Fruit fly (Drosophila melanogaster): ENCODE measurements around the gene CG2258.

Gene CG2258

dm6 chrX:8106281-8107050 is 4.6 kb upstream of the CG2258 start (continued):
- TF ChIP-seq Hr4 (GFP tag; optimal IDR thresholded peaks at IDR 0.05), result no peak
- no peak for TF ChIP-seq CG34406 (GFP tag; optimal IDR thresholded peaks at IDR 0.05)
- no peak for TF ChIP-seq CG1621 (tag; optimal IDR thresholded peaks at IDR 0.05)
- TF ChIP-seq CG8632 (GFP tag; optimal IDR thresholded peaks at IDR 0.05), result no peak

- TF ChIP-seq acj6 (GFP tag; optimal IDR thresholded peaks at IDR 0.05), result no peak
- TF ChIP-seq vri (GFP tag; optimal IDR thresholded peaks at IDR 0.05), result no peak
Measured at dm6 chrX:8100826-8101079, 1.1 kb downstream of the CG2258 start.

- TF ChIP-seq CG6276 (GFP tag; optimal IDR thresholded peaks at IDR 0.05), result peak; percentile 78
- TF ChIP-seq CG1621 (tag; optimal IDR thresholded peaks at IDR 0.05), result peak; percentile 70
- TF ChIP-seq CG10631 (GFP tag; optimal IDR thresholded peaks at IDR 0.05), result peak; percentile 85
- peak; percentile 75 for TF ChIP-seq cyc (GFP tag; optimal IDR thresholded peaks at IDR 0.05)
- TF ChIP-seq Hr39 (GFP tag; optimal IDR thresholded peaks at IDR 0.05), result peak; percentile 60
- TF ChIP-seq fd59A (GFP tag; optimal IDR thresholded peaks at IDR 0.05), result peak; percentile 56
- TF ChIP-seq dsx (GFP tag; optimal IDR thresholded peaks at IDR 0.05; ENCODE audit: poor library complexity, severe bottlenecking), result peak; percentile 79
- peak; percentile 79 for TF ChIP-seq Hr4 (GFP tag; optimal IDR thresholded peaks at IDR 0.05)
- TF ChIP-seq net (GFP tag; optimal IDR thresholded peaks at IDR 0.05), result peak; percentile 79
- peak; percentile 93 for TF ChIP-seq Eip78C (GFP tag)
- peak; percentile 77 for TF ChIP-seq CG34406 (GFP tag; optimal IDR thresholded peaks at IDR 0.05)
- peak; percentile 71 for TF ChIP-seq CG8632 (GFP tag; optimal IDR thresholded peaks at IDR 0.05)
- peak; percentile 83 for TF ChIP-seq esn (GFP tag; optimal IDR thresholded peaks at IDR 0.05)
- peak; percentile 60 for TF ChIP-seq CG6808 (GFP tag; optimal IDR thresholded peaks at IDR 0.05)
- peak; percentile 72 for TF ChIP-seq Sox102F (GFP tag; optimal IDR thresholded peaks at IDR 0.05)
- TF ChIP-seq Eip75B (GFP tag; optimal IDR thresholded peaks at IDR 0.05), result peak; percentile 76
- TF ChIP-seq eg (GFP tag; IDR thresholded peaks at IDR 0.05), result peak; percentile 89
- TF ChIP-seq Eip93F (GFP tag; optimal IDR thresholded peaks at IDR 0.05), result peak; percentile 41
- peak; percentile 93 for TF ChIP-seq CG15336 (GFP tag; IDR thresholded peaks at IDR 0.05)
- peak; percentile 73 for TF ChIP-seq lz (GFP tag; optimal IDR thresholded peaks at IDR 0.05)
- TF ChIP-seq CG6854 (GFP tag; optimal IDR thresholded peaks at IDR 0.05), result peak; percentile 45
- TF ChIP-seq Ets21C (GFP tag; optimal IDR thresholded peaks at IDR 0.05), result peak; percentile 29
- TF ChIP-seq fd85E (GFP tag; optimal IDR thresholded peaks at IDR 0.05), result peak; percentile 2
- TF ChIP-seq Smox (GFP tag; optimal IDR thresholded peaks at IDR 0.05), result peak; percentile 91
- peak; percentile 83 for TF ChIP-seq CG3919 (GFP tag; optimal IDR thresholded peaks at IDR 0.05)
- peak; percentile 77 for TF ChIP-seq OdsH (GFP tag; optimal IDR thresholded peaks at IDR 0.05)
- peak; percentile 73 for TF ChIP-seq Sox14 (GFP tag; optimal IDR thresholded peaks at IDR 0.05)
- TF ChIP-seq CG31627 (GFP tag; optimal IDR thresholded peaks at IDR 0.05), result peak; percentile 63
- no peak for TF ChIP-seq Hr38 (GFP tag; optimal IDR thresholded peaks at IDR 0.05)
- peak; percentile 79 for TF ChIP-seq achi (GFP tag; optimal IDR thresholded peaks at IDR 0.05)
- peak; percentile 71 for TF ChIP-seq CG10669 (GFP tag; optimal IDR thresholded peaks at IDR 0.05)
- peak; percentile 78 for TF ChIP-seq CG11294 (GFP tag; IDR thresholded peaks at IDR 0.05)
- TF ChIP-seq CG3032 (tag; optimal IDR thresholded peaks at IDR 0.05), result peak; percentile 81
- peak; percentile 48 for TF ChIP-seq Sox15 (GFP tag; optimal IDR thresholded peaks at IDR 0.05)
- TF ChIP-seq Blimp-1 (GFP tag; optimal IDR thresholded peaks at IDR 0.05), result peak; percentile 22
- TF ChIP-seq pdm3 (GFP tag; optimal IDR thresholded peaks at IDR 0.05), result peak; percentile 79
- peak; percentile 20 for TF ChIP-seq CG8319 (GFP tag; optimal IDR thresholded peaks at IDR 0.05)
- peak; percentile 77 for TF ChIP-seq Met (GFP tag; optimal IDR thresholded peaks at IDR 0.05)
- peak; percentile 70 for TF ChIP-seq CG7368 (GFP tag; optimal IDR thresholded peaks at IDR 0.05)
- peak; percentile 4 for TF ChIP-seq fkh (GFP tag; optimal IDR thresholded peaks at IDR 0.05)
- TF ChIP-seq ss (GFP tag; optimal IDR thresholded peaks at IDR 0.05), result peak; percentile 66 to 76
- peak; percentile 64 for TF ChIP-seq CG9139 (GFP tag; optimal IDR thresholded peaks at IDR 0.05)
- TF ChIP-seq vri (GFP tag; optimal IDR thresholded peaks at IDR 0.05), result peak; percentile 61
Measured at dm6 chrX:8100026-8100825, 1.7 kb downstream of the CG2258 start.
